Fruit fly (Drosophila melanogaster) Kc167 (cell line): Measurements from ENCODE around the gene SP1029.

Source experiments
- Myc ChIP-seq: fragments of >200 bp; optimal IDR thresholded peaks from 2 replicates; lab custom pipeline; 2017; ENCODE audit warnings: missing external identifiers
- Sin3A ChIP-seq: fragments of >200 bp; optimal IDR thresholded peaks from 2 replicates; lab custom pipeline; 2018; ENCODE audit warnings: missing external identifiers
- h ChIP-seq: fragments of >200 bp; optimal IDR thresholded peaks from 3 replicates; lab custom pipeline; 2018; ENCODE audit warnings: missing external identifiers
- insv ChIP-seq: fragments of >200 bp; optimal IDR thresholded peaks from 3 replicates; lab custom pipeline; 2018; ENCODE audit warnings: missing external identifiers
- psq ChIP-seq: fragments of >200 bp; optimal IDR thresholded peaks from 2 replicates; lab custom pipeline; 2017; ENCODE audit warnings: missing external identifiers
- ttk ChIP-seq: sonication (Bioruptor generic); optimal IDR thresholded peaks from 2 replicates; lab custom pipeline; 2017; ENCODE audit warnings: missing external identifiers

SP1029 gene

dm6 chr3R:29259466-29260132 lies 9.3 kb upstream of the SP1029 start:
- TF ChIP-seq Myc (lab: Kevin White, UChicago) (no peak), ttk (no peak), insv (lab: Kevin White, UChicago) (no peak), h (lab: Kevin White, UChicago) (no peak), psq (lab: Kevin White, UChicago) (no peak), Sin3A (lab: Kevin White, UChicago) (no peak)

dm6 chr3R:29257890-29258691 lies 7.8 kb upstream of the SP1029 start:
- TF ChIP-seq Sin3A (lab: Kevin White, UChicago) (no peak), Myc (lab: Kevin White, UChicago) (no peak), h (lab: Kevin White, UChicago) (no peak), psq (lab: Kevin White, UChicago) (no peak), insv (lab: Kevin White, UChicago) (no peak), ttk (no peak)

dm6 chr3R:29256811-29257439 lies 6.7 kb upstream of the SP1029 start:
- TF ChIP-seq insv (lab: Kevin White, UChicago) = no peak
- TF ChIP-seq Myc (lab: Kevin White, UChicago) = no peak
- TF ChIP-seq psq (lab: Kevin White, UChicago) = no peak
- TF ChIP-seq ttk = no peak
- no peak for TF ChIP-seq Sin3A (lab: Kevin White, UChicago)
- TF ChIP-seq h (lab: Kevin White, UChicago) = no peak

- TF ChIP-seq Sin3A (lab: Kevin White, UChicago) (no peak), Myc (lab: Kevin White, UChicago) (no peak), insv (lab: Kevin White, UChicago) (no peak), psq (lab: Kevin White, UChicago) (no peak), ttk (no peak), h (lab: Kevin White, UChicago) (no peak)
Observed at dm6 chr3R:29255963-29256527, 5.8 kb upstream of the SP1029 start, which contains the start of gene CG45544. TSS of gene CG45544 (plus strand) at chr3R:29256485.

dm6 chr3R:29255166-29255962 lies 5.1 kb upstream of the SP1029 start, which contains the start of gene stg:
TSS of gene stg (minus strand) at chr3R:29255800.
- TF ChIP-seq Myc (lab: Kevin White, UChicago) (no peak), psq (lab: Kevin White, UChicago) (no peak), ttk (no peak), Sin3A (lab: Kevin White, UChicago) (no peak), h (lab: Kevin White, UChicago) (no peak), insv (lab: Kevin White, UChicago) (no peak)

- TF ChIP-seq ttk (no peak), psq (lab: Kevin White, UChicago) (no peak), insv (lab: Kevin White, UChicago) (no peak), Myc (lab: Kevin White, UChicago) (no peak), Sin3A (lab: Kevin White, UChicago) (no peak), h (lab: Kevin White, UChicago) (no peak)
Observed at dm6 chr3R:29254383-29254782, 4.1 kb upstream of the SP1029 start.

- TF ChIP-seq h (lab: Kevin White, UChicago) (no peak), psq (lab: Kevin White, UChicago) (no peak), Myc (lab: Kevin White, UChicago) (no peak), Sin3A (lab: Kevin White, UChicago) (no peak), ttk (no peak), insv (lab: Kevin White, UChicago) (no peak)
Observed at dm6 chr3R:29253874-29254273, 3.6 kb upstream of the SP1029 start.

dm6 chr3R:29251418-29251817 lies 1.2 kb upstream of the SP1029 start:
- TF ChIP-seq h (lab: Kevin White, UChicago) (no peak), psq (lab: Kevin White, UChicago) (no peak), insv (lab: Kevin White, UChicago) (no peak), ttk (no peak), Sin3A (lab: Kevin White, UChicago) (no peak), Myc (lab: Kevin White, UChicago) (no peak)

- TF ChIP-seq ttk (no peak), Sin3A (lab: Kevin White, UChicago) (no peak), psq (lab: Kevin White, UChicago) (no peak), h (lab: Kevin White, UChicago) (no peak)
Observed at dm6 chr3R:29244727-29245126, 5.5 kb downstream of the SP1029 start, which contains the start of gene CG31445. TSS of gene CG31445 (minus strand) at chr3R:29244827.

- TF ChIP-seq h (lab: Kevin White, UChicago) = no peak
- TF ChIP-seq insv (lab: Kevin White, UChicago) = no peak
- TF ChIP-seq psq (lab: Kevin White, UChicago) = no peak
- no peak for TF ChIP-seq Sin3A (lab: Kevin White, UChicago)
- no peak for TF ChIP-seq ttk
- no peak for TF ChIP-seq Myc (lab: Kevin White, UChicago)
Observed at dm6 chr3R:29238623-29239022, 11.6 kb downstream of the SP1029 start, which contains the start of gene CG11951. TSS of gene CG11951 (minus strand) at chr3R:29238723.
